Worm (Caenorhabditis elegans): Measurements from ENCODE around the gene cdd-1.

Gene cdd-1

ce11 chrX:8203684-8204083, 7.3 kb downstream of the cdd-1 start, which contains the start of gene C17H11.6:
Gene C17H11.6 (minus strand): TSS chrX:8203784.
- TF ChIP-seq mes-4 (tag; optimal IDR thresholded peaks at IDR 0.05) = no peak
- TF ChIP-seq hmg-20 (GFP tag; IDR thresholded peaks at IDR 0.05) = no peak
- TF ChIP-seq ceh-100 (GFP tag; IDR thresholded peaks at IDR 0.05) = no peak
- TF ChIP-seq snpc-4 (GFP tag; optimal IDR thresholded peaks at IDR 0.05) = no peak
- TF ChIP-seq snpc-4 (tag; optimal IDR thresholded peaks at IDR 0.05) = no peak
- TF ChIP-seq lin-35 (GFP tag; optimal IDR thresholded peaks at IDR 0.05) = no peak
- no peak for TF ChIP-seq lsl-1 (GFP tag; optimal IDR thresholded peaks at IDR 0.05)
- TF ChIP-seq cebp-2 (GFP tag; IDR thresholded peaks at IDR 0.05) = no peak
- TF ChIP-seq T07F8.4 (tag; optimal IDR thresholded peaks at IDR 0.05) = no peak
- no peak for TF ChIP-seq attf-5 (GFP tag; optimal IDR thresholded peaks at IDR 0.05)
- TF ChIP-seq bed-1 (GFP tag; IDR thresholded peaks at IDR 0.05) = no peak
- TF ChIP-seq lag-1 (GFP tag; IDR thresholded peaks at IDR 0.05) = no peak
- TF ChIP-seq attf-6 (GFP tag; IDR thresholded peaks at IDR 0.05) = no peak
- no peak for TF ChIP-seq dox-1 (GFP tag; IDR thresholded peaks at IDR 0.05)
- TF ChIP-seq akir-1 (GFP tag; optimal IDR thresholded peaks at IDR 0.05) = no peak
- no peak for TF ChIP-seq rec-8 (tag; optimal IDR thresholded peaks at IDR 0.05)
- no peak for TF ChIP-seq F52B5.7 (tag; optimal IDR thresholded peaks at IDR 0.05)
- no peak for TF ChIP-seq unc-130 (GFP tag; optimal IDR thresholded peaks at IDR 0.05)
- no peak for TF ChIP-seq zfh-2 (GFP tag; conservative IDR thresholded peaks at IDR 0.05)

ce11 chrX:8201210-8201609, 9.7 kb downstream of the cdd-1 start:
- TF ChIP-seq ceh-27 (GFP tag; optimal IDR thresholded peaks at IDR 0.05) = peak; percentile 23
- TF ChIP-seq K12H6.12 (tag; optimal IDR thresholded peaks at IDR 0.05) = no peak

ce11 chrX:8200206-8200605, 10.7 kb downstream of the cdd-1 start:
- TF ChIP-seq Y95B8A.8 (GFP tag; IDR thresholded peaks at IDR 0.05) (no peak), hlh-12 (tag; optimal IDR thresholded peaks at IDR 0.05) (no peak)

ce11 chrX:8193213-8193612, 17.7 kb downstream of the cdd-1 start:
- TF ChIP-seq lin-26 (GFP tag; IDR thresholded peaks at IDR 0.05) = no peak
- TF ChIP-seq tbx-9 (tag; optimal IDR thresholded peaks at IDR 0.05; ENCODE audit: borderline replicate concordance) = no peak
- peak; percentile 53 to 65 for TF ChIP-seq let-607 (tag; optimal IDR thresholded peaks at IDR 0.05)
- TF ChIP-seq nhr-80 (tag; optimal IDR thresholded peaks at IDR 0.05) = peak; percentile 59
- TF ChIP-seq cebp-1 (GFP tag; IDR thresholded peaks at IDR 0.05) = no peak
- TF ChIP-seq cebp-1 (tag; optimal IDR thresholded peaks at IDR 0.05) = peak; percentile 16
- peak; percentile 7 for TF ChIP-seq tbp1 (GFP tag; optimal IDR thresholded peaks at IDR 0.05)

- TF ChIP-seq unc-62 (GFP tag; optimal IDR thresholded peaks at IDR 0.05) = no peak
- TF ChIP-seq Y53F4B.3 (GFP tag; IDR thresholded peaks at IDR 0.05) = no peak
- TF ChIP-seq chd-7 (tag; optimal IDR thresholded peaks at IDR 0.05) = no peak
- TF ChIP-seq pha-4 (tag; optimal IDR thresholded peaks at IDR 0.05) = no peak
- no peak for TF ChIP-seq ztf-28 (GFP tag; IDR thresholded peaks at IDR 0.05)
- no peak for TF ChIP-seq repo-1 (tag; optimal IDR thresholded peaks at IDR 0.05)
- TF ChIP-seq B0035.1 (tag; optimal IDR thresholded peaks at IDR 0.05) = no peak
- no peak for TF ChIP-seq fkh-3 (tag; optimal IDR thresholded peaks at IDR 0.05)
- TF ChIP-seq ceh-79 (tag; optimal IDR thresholded peaks at IDR 0.05) = no peak
- no peak for TF ChIP-seq F22D6.2 (tag; optimal IDR thresholded peaks at IDR 0.05)
- TF ChIP-seq F39B2.1 (GFP tag; IDR thresholded peaks at IDR 0.05) = no peak
- TF ChIP-seq let-526 (GFP tag; IDR thresholded peaks at IDR 0.05) = no peak
- no peak for TF ChIP-seq madf-6 (GFP tag; IDR thresholded peaks at IDR 0.05)
- TF ChIP-seq attf-3 (GFP tag; conservative IDR thresholded peaks at IDR 0.05) = no peak
- TF ChIP-seq K12H6.12 (tag; optimal IDR thresholded peaks at IDR 0.05) = no peak
- TF ChIP-seq mxl-1 (tag; optimal IDR thresholded peaks at IDR 0.05) = no peak
- TF ChIP-seq egl-18 (GFP tag; IDR thresholded peaks at IDR 0.05) = no peak
Observed at ce11 chrX:8185037-8185436, 25.9 kb downstream of the cdd-1 start, which contains the start of gene C17H11.5. Gene C17H11.5 (minus strand): TSS chrX:8185137.

Measured in whole organism, young adult.